Fruit fly (Drosophila melanogaster): ENCODE data around the gene CG5381.

dm6 chr2L:10315888-10316287, 7.0 kb downstream of the CG5381 start:
- TF ChIP-seq CG31627 (GFP tag; optimal IDR thresholded peaks at IDR 0.05) (no peak), dac (GFP tag; optimal IDR thresholded peaks at IDR 0.05) (no peak), CG6854 (GFP tag; optimal IDR thresholded peaks at IDR 0.05) (no peak), Blimp-1 (GFP tag; optimal IDR thresholded peaks at IDR 0.05) (no peak), Smox (GFP tag; optimal IDR thresholded peaks at IDR 0.05) (no peak), CG8632 (GFP tag; optimal IDR thresholded peaks at IDR 0.05) (no peak), Met (GFP tag; optimal IDR thresholded peaks at IDR 0.05) (no peak), CG9139 (GFP tag; optimal IDR thresholded peaks at IDR 0.05) (no peak), salr (GFP tag; optimal IDR thresholded peaks at IDR 0.05) (no peak), CG11762 (GFP tag; optimal IDR thresholded peaks at IDR 0.05; ENCODE audit: insufficient read depth) (no peak), topi (GFP tag; optimal IDR thresholded peaks at IDR 0.05) (no peak), fd59A (GFP tag; optimal IDR thresholded peaks at IDR 0.05) (no peak), Ets21C (GFP tag; optimal IDR thresholded peaks at IDR 0.05) (no peak), OdsH (GFP tag; optimal IDR thresholded peaks at IDR 0.05) (no peak)

Measured in whole organism, prepupa.